Worm (Caenorhabditis elegans) whole organism, late embryonic: Measurements from ENCODE around the gene F18A1.1.
A peak's percentile ranks its signal among the peaks of the same experiment; 100 is the strongest.

Experiments
- C08G9.2 ChIP-seq: sonication (generic microtip); optimal IDR thresholded peaks from 2 replicates; lab custom pipeline; 2016; ENCODE audit warnings: mild to moderate bottlenecking, missing genetic modification characterization, moderate library complexity, missing compliant biosample characterization
- Y22D7AL.16 ChIP-seq: sonication (generic microtip); optimal IDR thresholded peaks from 2 replicates; lab custom pipeline; 2016; ENCODE audit warnings: missing genetic modification characterization, missing compliant biosample characterization
- ahr-1 ChIP-seq: sonication (generic microtip); optimal IDR thresholded peaks from 2 replicates; lab custom pipeline; 2016; ENCODE audit warnings: missing genetic modification characterization, missing compliant biosample characterization
- ama-1 ChIP-seq: fragments of 150-350 bp; optimal IDR thresholded peaks from 2 replicates; lab custom pipeline; 2014
- ceh-14 ChIP-seq: sonication (generic microtip); optimal IDR thresholded peaks from 2 replicates; lab custom pipeline; 2016; ENCODE audit warnings: missing genotype, missing genetic modification characterization, missing compliant biosample characterization
- ceh-18 ChIP-seq: sonication (generic microtip); optimal IDR thresholded peaks from 2 replicates; lab custom pipeline; 2016; ENCODE audit warnings: missing genetic modification characterization, missing compliant biosample characterization
- ceh-24 ChIP-seq: sonication (generic microtip); optimal IDR thresholded peaks from 2 replicates; lab custom pipeline; 2016; ENCODE audit warnings: mild to moderate bottlenecking, missing genetic modification characterization, missing compliant biosample characterization
- ceh-31 ChIP-seq: sonication (generic microtip); optimal IDR thresholded peaks from 2 replicates; lab custom pipeline; 2016; ENCODE audit warnings: missing genetic modification characterization, missing compliant biosample characterization
- ceh-6 ChIP-seq: fragments of 200-800 bp; sonication (Bioruptor generic); optimal IDR thresholded peaks from 2 replicates; lab custom pipeline; 2018; ENCODE audit warnings: mild to moderate bottlenecking, missing genetic modification characterization, missing compliant biosample characterization
- ceh-9 ChIP-seq: sonication (generic microtip); optimal IDR thresholded peaks from 2 replicates; lab custom pipeline; 2016; ENCODE audit warnings: mild to moderate bottlenecking, missing genetic modification characterization, inconsistent platforms, missing compliant biosample characterization
- che-1 ChIP-seq: sonication (generic microtip); optimal IDR thresholded peaks from 2 replicates; lab custom pipeline; 2016; ENCODE audit warnings: mild to moderate bottlenecking, missing genetic modification characterization, missing compliant biosample characterization
- dmd-4 ChIP-seq: sonication (generic microtip); optimal IDR thresholded peaks from 2 replicates; lab custom pipeline; 2016; ENCODE audit warnings: borderline replicate concordance, missing genetic modification characterization, missing compliant biosample characterization
- elt-2 ChIP-seq: sonication (generic microtip); optimal IDR thresholded peaks from 2 replicates; lab custom pipeline; 2016; ENCODE audit warnings: missing genetic modification reagents, missing genetic modification characterization, missing compliant biosample characterization
- eyg-1 ChIP-seq: sonication (generic microtip); optimal IDR thresholded peaks from 2 replicates; lab custom pipeline; 2016; ENCODE audit warnings: missing genotype, missing genetic modification characterization, missing compliant biosample characterization
- fkh-6 ChIP-seq: sonication (generic microtip); optimal IDR thresholded peaks from 2 replicates; lab custom pipeline; 2016; ENCODE audit warnings: missing genetic modification characterization, missing compliant biosample characterization
- hlh-13 ChIP-seq: fragments of 200-800 bp; sonication (Bioruptor generic); optimal IDR thresholded peaks from 2 replicates; lab custom pipeline; 2018; ENCODE audit warnings: mild to moderate bottlenecking, missing genetic modification characterization, missing compliant biosample characterization
- hlh-30 ChIP-seq: sonication (generic microtip); optimal IDR thresholded peaks from 2 replicates; lab custom pipeline; 2017; ENCODE audit warnings: antibody characterized with exemption, missing genetic modification characterization, missing compliant biosample characterization; ENCODE audit not compliant: insufficient read depth
- hlh-8 ChIP-seq: sonication (generic microtip); optimal IDR thresholded peaks from 2 replicates; lab custom pipeline; 2016; ENCODE audit warnings: missing genotype, missing genetic modification characterization, missing compliant biosample characterization
- lim-6 ChIP-seq: sonication (generic microtip); optimal IDR thresholded peaks from 2 replicates; lab custom pipeline; 2016; ENCODE audit warnings: missing genetic modification characterization, missing compliant biosample characterization
- lin-11 ChIP-seq: fragments of 200-800 bp; sonication (Bioruptor generic); optimal IDR thresholded peaks from 2 replicates; lab custom pipeline; 2018; ENCODE audit warnings: mild to moderate bottlenecking, missing genetic modification characterization, missing compliant biosample characterization
- mec-3 ChIP-seq: sonication (generic microtip); optimal IDR thresholded peaks from 2 replicates; lab custom pipeline; 2016; ENCODE audit warnings: borderline replicate concordance, missing genetic modification characterization, missing compliant biosample characterization
- nfya-1 ChIP-seq: sonication (generic microtip); optimal IDR thresholded peaks from 2 replicates; lab custom pipeline; 2017; ENCODE audit warnings: missing genetic modification characterization, mild to moderate bottlenecking, missing compliant biosample characterization, antibody characterized with exemption, moderate library complexity
- odd-2 ChIP-seq: sonication (generic microtip); optimal IDR thresholded peaks from 2 replicates; lab custom pipeline; 2017; ENCODE audit warnings: antibody characterized with exemption, mild to moderate bottlenecking, missing genetic modification characterization, missing compliant biosample characterization
- pag-3 ChIP-seq: sonication (generic microtip); optimal IDR thresholded peaks from 2 replicates; lab custom pipeline; 2016; ENCODE audit warnings: missing compliant biosample characterization, missing genetic modification characterization, borderline replicate concordance
- pax-1 ChIP-seq: fragments of 150-350 bp; optimal IDR thresholded peaks from 2 replicates; lab custom pipeline; 2014; ENCODE audit warnings: missing biosample characterization, missing genetic modification characterization
- pha-2 ChIP-seq: sonication (generic microtip); optimal IDR thresholded peaks from 2 replicates; lab custom pipeline; 2017; ENCODE audit warnings: mild to moderate bottlenecking, missing genetic modification characterization, missing compliant biosample characterization
- pha-4 ChIP-seq: fragments of 150-350 bp; optimal IDR thresholded peaks from 2 replicates; lab custom pipeline; 2018; ENCODE audit warnings: missing biosample characterization, missing genetic modification reagents, missing genetic modification characterization
- pros-1 ChIP-seq: fragments of 150-350 bp; optimal IDR thresholded peaks from 2 replicates; lab custom pipeline; 2014; ENCODE audit warnings: missing biosample characterization, missing genetic modification reagents, missing genetic modification characterization
- ref-2 ChIP-seq: sonication (generic microtip); optimal IDR thresholded peaks from 2 replicates; lab custom pipeline; 2016; ENCODE audit warnings: missing genetic modification characterization, missing compliant biosample characterization
- rnt-1 ChIP-seq: sonication (generic microtip); optimal IDR thresholded peaks from 2 replicates; lab custom pipeline; 2016; ENCODE audit warnings: missing genetic modification characterization, missing compliant biosample characterization
- sox-2 ChIP-seq: fragments of 200-800 bp; sonication (Bioruptor generic); IDR thresholded peaks from 2 replicates; pipeline ENCODE4 v1.3.6; 2022; ENCODE audit warnings: missing genetic modification reagents, missing genetic modification characterization, missing compliant biosample characterization
- sox-4 ChIP-seq: sonication (generic microtip); optimal IDR thresholded peaks from 2 replicates; lab custom pipeline; 2017; ENCODE audit warnings: mild to moderate bottlenecking, missing genetic modification characterization, inconsistent platforms, missing compliant biosample characterization
- syd-9 ChIP-seq: sonication (generic microtip); optimal IDR thresholded peaks from 2 replicates; lab custom pipeline; 2016; ENCODE audit warnings: mild to moderate bottlenecking, missing genetic modification characterization, moderate library complexity, missing compliant biosample characterization
- ttx-3 ChIP-seq: sonication (generic microtip); optimal IDR thresholded peaks from 2 replicates; lab custom pipeline; 2016; ENCODE audit warnings: missing genetic modification reagents, missing genetic modification characterization, missing compliant biosample characterization
- unc-3 ChIP-seq, 2 experiments: fragments of 200-800 bp in 1 of 2; sonication (Bioruptor generic) in 1 of 2; sonication (generic microtip) in 1 of 2; conservative IDR thresholded peaks in 1 of 2; optimal IDR thresholded peaks in 1 of 2; 2 replicates each; pipeline versions ENCODE4 v1.3.6 to Lab custom; 2016 to 2022; ENCODE audit warnings: missing compliant biosample characterization in 2 of 2, missing genetic modification characterization in 2 of 2, missing genetic modification reagents in 1 of 2
- unc-42 ChIP-seq: sonication (generic microtip); optimal IDR thresholded peaks from 2 replicates; lab custom pipeline; 2016; ENCODE audit warnings: missing genotype, missing genetic modification characterization, missing compliant biosample characterization
- unc-55 ChIP-seq: sonication (generic microtip); optimal IDR thresholded peaks from 2 replicates; lab custom pipeline; 2017; ENCODE audit warnings: missing biosample characterization, missing genetic modification reagents, missing genetic modification characterization
- unc-86 ChIP-seq: sonication (generic microtip); optimal IDR thresholded peaks from 2 replicates; lab custom pipeline; 2016; ENCODE audit warnings: missing genetic modification characterization, missing compliant biosample characterization
- zip-5 ChIP-seq: sonication (generic microtip); optimal IDR thresholded peaks from 2 replicates; lab custom pipeline; 2016; ENCODE audit warnings: missing genetic modification characterization, missing compliant biosample characterization
- ztf-16 ChIP-seq: sonication (generic microtip); optimal IDR thresholded peaks from 2 replicates; lab custom pipeline; 2017; ENCODE audit warnings: missing genetic modification characterization, missing compliant biosample characterization

F18A1.1 gene

ce11 chrII:7684589-7684988, at the start of gene F18A1.1:
F18A1.1 (plus strand) TSS chrII:7684889.
- TF ChIP-seq unc-55 (no peak), hlh-30 (tag; lab: Kevin White, UChicago) (no peak), ref-2 (tag; lab: Kevin White, UChicago) (no peak), dmd-4 (tag; lab: Kevin White, UChicago) (no peak), C08G9.2 (tag; lab: Kevin White, UChicago) (no peak), fkh-6 (no peak), nfya-1 (tag; lab: Kevin White, UChicago) (no peak), pha-2 (no peak), sox-4 (tag; lab: Kevin White, UChicago) (no peak), eyg-1 (tag; lab: Kevin White, UChicago) (no peak), rnt-1 (tag; lab: Kevin White, UChicago) (no peak), elt-2 (no peak), che-1 (tag; lab: Kevin White, UChicago) (no peak), odd-2 (tag; lab: Kevin White, UChicago) (no peak), lin-11 (no peak), ceh-9 (tag; lab: Kevin White, UChicago) (no peak), hlh-8 (no peak), zip-5 (tag; lab: Kevin White, UChicago) (no peak), unc-86 (tag; lab: Kevin White, UChicago) (no peak), mec-3 (tag; lab: Kevin White, UChicago) (no peak)

- TF ChIP-seq ceh-9 (tag; lab: Kevin White, UChicago) (peak; percentile 39), dmd-4 (tag; lab: Kevin White, UChicago) (peak; percentile 39), syd-9 (tag; lab: Kevin White, UChicago) (no peak), ceh-6 (peak; percentile 3), ama-1 (no peak), ceh-18 (peak; percentile 48), zip-5 (tag; lab: Kevin White, UChicago) (no peak), pros-1 (tag; lab: Kevin White, UChicago) (no peak), ceh-31 (peak; percentile 16), ztf-16 (tag; lab: Kevin White, UChicago) (no peak)
Observed at ce11 chrII:7635296-7635695, 49.4 kb upstream of the F18A1.1 start.

- no peak for TF ChIP-seq fkh-6
- no peak for TF ChIP-seq unc-3 (GFP tag; conservative IDR thresholded peaks at IDR 0.05; lab: Robert Waterston, UW)
- TF ChIP-seq unc-3 (tag; optimal IDR thresholded peaks at IDR 0.05; lab: Kevin White, UChicago): no peak
- TF ChIP-seq ahr-1 (tag; lab: Kevin White, UChicago): no peak
- TF ChIP-seq lim-6: no peak
- no peak for TF ChIP-seq unc-42
- TF ChIP-seq pag-3 (tag; lab: Kevin White, UChicago): no peak
- no peak for TF ChIP-seq che-1 (tag; lab: Kevin White, UChicago)
- TF ChIP-seq ceh-14: no peak
- TF ChIP-seq pax-1 (tag; lab: Kevin White, UChicago): no peak
- no peak for TF ChIP-seq hlh-8
- no peak for TF ChIP-seq ceh-24
- no peak for TF ChIP-seq sox-2 (GFP tag; lab: Robert Waterston, UW)
- no peak for TF ChIP-seq ttx-3 (tag; lab: Kevin White, UChicago)
- TF ChIP-seq Y22D7AL.16 (tag; lab: Kevin White, UChicago): no peak
- no peak for TF ChIP-seq ref-2 (tag; lab: Kevin White, UChicago)
Observed at ce11 chrII:7636941-7637340, 47.7 kb upstream of the F18A1.1 start.

ce11 chrII:7639036-7639435, 45.7 kb upstream of the F18A1.1 start:
- no peak for TF ChIP-seq hlh-13
- no peak for TF ChIP-seq pha-4 (tag; lab: Kevin White, UChicago)
- TF ChIP-seq elt-2: peak; percentile 28
